Worm (Caenorhabditis elegans): ENCODE measurements around the gene F46C3.2.

F46C3.2 gene

DNA sequence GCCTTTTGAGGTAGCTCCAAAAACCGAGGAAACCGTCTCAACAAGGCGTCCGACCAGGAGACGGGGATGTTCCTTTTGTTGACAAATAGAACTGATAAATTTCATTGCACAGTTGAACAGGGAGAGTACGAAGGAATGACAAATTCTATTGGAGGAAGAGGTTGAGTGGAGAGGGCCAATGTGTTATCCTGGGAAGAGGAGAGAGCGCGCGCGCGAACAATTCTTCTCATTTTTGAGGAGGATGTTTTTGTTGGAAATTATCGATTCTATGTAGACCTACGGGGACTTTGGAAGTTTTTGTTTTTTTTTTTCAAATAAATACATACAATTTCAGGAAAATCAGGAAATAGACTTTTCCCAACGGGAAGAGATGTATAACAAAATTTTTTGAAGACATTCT is 19.1 kb upstream of the F46C3.2 start:
- TF ChIP-seq ceh-18 (tag; optimal IDR thresholded peaks at IDR 0.05), result no peak
- no peak for TF ChIP-seq ceh-14 (tag; optimal IDR thresholded peaks at IDR 0.05)
- no peak for TF ChIP-seq ahr-1 (tag; optimal IDR thresholded peaks at IDR 0.05)
- no peak for TF ChIP-seq lim-6 (tag; optimal IDR thresholded peaks at IDR 0.05)
- no peak for TF ChIP-seq hlh-8 (tag; optimal IDR thresholded peaks at IDR 0.05)
- TF ChIP-seq odd-2 (tag; optimal IDR thresholded peaks at IDR 0.05), result no peak

DNA sequence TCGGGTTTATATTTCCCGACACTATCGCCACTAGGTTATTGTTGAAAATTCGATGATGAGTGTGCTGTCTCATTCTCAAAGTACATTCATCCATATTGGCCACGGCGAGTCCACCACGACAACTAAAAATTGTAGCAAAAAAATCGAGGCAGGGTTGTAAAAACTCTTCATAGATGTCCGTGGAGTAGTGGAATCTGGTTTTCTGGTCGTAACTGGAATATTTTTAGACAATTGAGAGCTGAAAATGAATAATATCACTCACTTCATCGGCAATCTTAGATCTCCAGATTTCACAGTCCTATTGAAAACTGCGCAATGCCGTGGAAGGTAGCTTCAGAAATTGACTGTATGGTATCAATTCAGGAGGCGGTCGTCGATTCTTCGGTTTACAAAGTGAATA is 16.9 kb upstream of the F46C3.2 start:
- TF ChIP-seq ceh-2 (tag; optimal IDR thresholded peaks at IDR 0.05) (no peak), unc-86 (tag; optimal IDR thresholded peaks at IDR 0.05) (no peak), elt-4 (tag; optimal IDR thresholded peaks at IDR 0.05) (no peak), ama-1 (optimal IDR thresholded peaks at IDR 0.05) (no peak), ceh-9 (tag; optimal IDR thresholded peaks at IDR 0.05) (no peak), syd-9 (tag; optimal IDR thresholded peaks at IDR 0.05) (no peak), ceh-30 (tag; optimal IDR thresholded peaks at IDR 0.05) (no peak), che-1 (tag; optimal IDR thresholded peaks at IDR 0.05) (no peak), K02D7.2 (tag; optimal IDR thresholded peaks at IDR 0.05) (no peak), unc-3 (GFP tag; conservative IDR thresholded peaks at IDR 0.05) (no peak), unc-3 (tag; optimal IDR thresholded peaks at IDR 0.05) (no peak), pha-4 (tag; optimal IDR thresholded peaks at IDR 0.05) (no peak), pax-1 (tag; optimal IDR thresholded peaks at IDR 0.05) (no peak), tbx-7 (tag; optimal IDR thresholded peaks at IDR 0.05) (no peak), sdc-2 (tag; optimal IDR thresholded peaks at IDR 0.05) (no peak), pros-1 (tag; optimal IDR thresholded peaks at IDR 0.05) (no peak), ztf-16 (tag; optimal IDR thresholded peaks at IDR 0.05) (no peak), nfya-1 (tag; optimal IDR thresholded peaks at IDR 0.05) (no peak), dve-1 (tag; optimal IDR thresholded peaks at IDR 0.05) (no peak), nhr-11 (tag; optimal IDR thresholded peaks at IDR 0.05) (no peak)

DNA sequence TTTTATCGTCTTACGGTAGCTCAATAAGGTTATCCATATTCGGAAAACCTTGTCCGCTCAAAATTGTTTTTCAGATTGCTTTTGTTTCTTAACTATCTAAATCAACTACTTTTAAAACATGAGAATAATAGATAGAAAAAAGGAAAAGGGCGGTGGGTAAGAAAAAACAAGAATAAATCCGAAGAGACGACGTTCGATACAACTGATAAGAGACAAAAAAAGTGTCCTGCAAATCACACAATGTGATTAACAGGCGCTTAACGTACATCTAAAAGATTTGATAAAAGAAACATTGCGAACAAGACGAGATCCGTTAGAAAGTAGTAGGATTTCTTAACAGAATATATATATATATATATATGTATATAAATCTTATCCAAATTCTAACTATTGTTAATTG is 14.9 kb upstream of the F46C3.2 start, which contains the start of gene hum-4:
TSS of gene hum-4 (minus strand) at position 101 of the 400 bp plus-strand sequence.
- no peak for TF ChIP-seq ref-2 (tag; optimal IDR thresholded peaks at IDR 0.05)
- TF ChIP-seq fax-1 (tag; optimal IDR thresholded peaks at IDR 0.05), result no peak
- no peak for TF ChIP-seq fkh-6 (tag; optimal IDR thresholded peaks at IDR 0.05)
- TF ChIP-seq ceh-30 (tag; optimal IDR thresholded peaks at IDR 0.05), result no peak
- TF ChIP-seq K02D7.2 (tag; optimal IDR thresholded peaks at IDR 0.05), result no peak
- TF ChIP-seq ceh-14 (tag; optimal IDR thresholded peaks at IDR 0.05), result no peak
- TF ChIP-seq pqm-1 (tag; optimal IDR thresholded peaks at IDR 0.05), result no peak
- no peak for TF ChIP-seq pros-1 (tag; optimal IDR thresholded peaks at IDR 0.05)
- no peak for TF ChIP-seq ceh-45 (GFP tag; IDR thresholded peaks at IDR 0.05)
- TF ChIP-seq ceh-31 (tag; optimal IDR thresholded peaks at IDR 0.05), result no peak
- no peak for TF ChIP-seq gmeb-2 (tag; optimal IDR thresholded peaks at IDR 0.05)
- TF ChIP-seq ahr-1 (tag; optimal IDR thresholded peaks at IDR 0.05), result no peak
- TF ChIP-seq C38D4.7 (GFP tag; optimal IDR thresholded peaks at IDR 0.05), result no peak
- TF ChIP-seq sox-4 (tag; optimal IDR thresholded peaks at IDR 0.05), result no peak
- TF ChIP-seq syd-9 (tag; optimal IDR thresholded peaks at IDR 0.05), result no peak
- TF ChIP-seq unc-3 (GFP tag; conservative IDR thresholded peaks at IDR 0.05), result no peak
- TF ChIP-seq unc-3 (tag; optimal IDR thresholded peaks at IDR 0.05), result no peak

DNA sequence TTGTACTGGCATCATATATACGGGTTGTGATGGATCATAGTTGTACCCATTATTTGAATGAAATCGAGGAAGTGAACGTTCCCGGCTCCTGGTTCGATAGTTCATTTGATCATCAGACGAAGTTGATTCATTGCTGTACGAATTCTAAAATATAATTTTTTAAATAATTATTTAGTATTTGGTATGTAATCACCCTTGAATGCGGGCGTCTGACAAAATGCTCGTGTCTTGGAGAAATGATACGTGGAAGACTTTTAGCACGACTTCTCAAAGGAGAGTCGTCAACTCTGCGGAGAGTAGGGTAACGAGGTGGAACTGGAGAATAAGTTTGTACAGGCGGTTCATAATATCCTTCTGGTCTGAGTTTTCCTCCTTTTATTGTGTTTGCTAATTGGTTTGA is 9.0 kb upstream of the F46C3.2 start:
- TF ChIP-seq pag-3 (tag; optimal IDR thresholded peaks at IDR 0.05; ENCODE audit: borderline replicate concordance) (no peak), npax-4 (tag; optimal IDR thresholded peaks at IDR 0.05) (no peak), ceh-9 (tag; optimal IDR thresholded peaks at IDR 0.05) (no peak), fax-1 (tag; optimal IDR thresholded peaks at IDR 0.05) (no peak), ceh-14 (tag; optimal IDR thresholded peaks at IDR 0.05) (no peak), pqm-1 (tag; optimal IDR thresholded peaks at IDR 0.05) (no peak), unc-3 (GFP tag; conservative IDR thresholded peaks at IDR 0.05) (no peak), unc-3 (tag; optimal IDR thresholded peaks at IDR 0.05) (no peak), T23F11.4 (GFP tag; optimal IDR thresholded peaks at IDR 0.05) (no peak), unc-55 (GFP tag; optimal IDR thresholded peaks at IDR 0.05) (no peak), rnt-1 (tag; optimal IDR thresholded peaks at IDR 0.05) (no peak), ceh-30 (tag; optimal IDR thresholded peaks at IDR 0.05) (no peak), tbx-7 (tag; optimal IDR thresholded peaks at IDR 0.05) (no peak), syd-9 (tag; optimal IDR thresholded peaks at IDR 0.05) (no peak), ceh-24 (tag; optimal IDR thresholded peaks at IDR 0.05) (no peak), ets-4 (tag; optimal IDR thresholded peaks at IDR 0.05) (no peak), hlh-15 (tag; optimal IDR thresholded peaks at IDR 0.05) (no peak), ref-2 (tag; optimal IDR thresholded peaks at IDR 0.05) (no peak), lin-11 (tag; optimal IDR thresholded peaks at IDR 0.05) (no peak), Y22D7AL.16 (tag; optimal IDR thresholded peaks at IDR 0.05) (no peak)

Measured in whole organism, late embryonic.